Worm (Caenorhabditis elegans) whole organism, mixed stage, embryonic: Measurements from ENCODE around the gene srh-112.

ENCODE experiments used
- lin-13 ChIP-seq: fragments of 150-350 bp; optimal IDR thresholded peaks from 2 replicates; lab custom pipeline; 2014; ENCODE audit warnings: missing biosample characterization, missing genetic modification characterization
- lsy-2 ChIP-seq: fragments of 150-350 bp; optimal IDR thresholded peaks from 2 replicates; lab custom pipeline; 2014; ENCODE audit warnings: missing biosample characterization, missing genetic modification characterization
- nhr-76 ChIP-seq: sonication (generic microtip); optimal IDR thresholded peaks from 2 replicates; lab custom pipeline; 2017; ENCODE audit warnings: missing biosample characterization, missing genetic modification characterization
- sptf-1 ChIP-seq: sonication (generic microtip); optimal IDR thresholded peaks from 2 replicates; lab custom pipeline; 2017; ENCODE audit warnings: mild to moderate bottlenecking, missing genetic modification characterization, moderate library complexity, missing compliant biosample characterization
- ztf-11 ChIP-seq: fragments of 150-350 bp; optimal IDR thresholded peaks from 2 replicates; lab custom pipeline; 2014; ENCODE audit warnings: missing biosample characterization, missing genetic modification characterization

DNA sequence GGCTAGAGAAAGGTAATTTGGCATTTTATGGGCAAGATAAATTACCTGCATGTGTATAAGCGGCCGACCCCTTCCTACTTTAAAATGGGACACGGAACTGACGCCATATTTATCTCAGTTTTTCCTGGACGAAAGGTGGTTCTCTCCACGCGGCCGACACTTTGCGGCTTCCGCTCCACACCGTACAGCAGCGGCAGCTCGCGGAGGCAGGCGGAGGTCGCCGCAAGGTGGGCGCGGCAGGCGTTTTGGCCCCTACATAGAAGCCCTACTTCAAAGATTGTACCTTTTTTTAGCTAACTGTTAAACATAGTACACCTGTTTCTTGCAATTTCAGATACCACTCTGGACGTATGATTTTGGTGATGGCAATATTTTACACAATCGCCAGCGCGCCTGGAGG is 19.6 kb downstream of the srh-112 start:
- TF ChIP-seq sptf-1 (no peak), ztf-11 (tag; lab: Kevin White, UChicago) (no peak), lsy-2 (no peak), nhr-76 (no peak), lin-13 (no peak)
